Worm (Caenorhabditis elegans): ENCODE measurements around the gene R13D11.10.

R13D11.10 gene

ce11 chrV:772210-772609 lies 40.8 kb downstream of the R13D11.10 start:
- TF ChIP-seq unc-62 (GFP tag; optimal IDR thresholded peaks at IDR 0.05) (no peak), unc-39 (tag; optimal IDR thresholded peaks at IDR 0.05) (no peak), nhr-25 (tag; optimal IDR thresholded peaks at IDR 0.05) (no peak)

- TF ChIP-seq nhr-129 (tag; optimal IDR thresholded peaks at IDR 0.05) (no peak), zag-1 (tag; optimal IDR thresholded peaks at IDR 0.05) (no peak), egl-27 (tag; optimal IDR thresholded peaks at IDR 0.05) (no peak), nhr-237 (tag; optimal IDR thresholded peaks at IDR 0.05) (no peak), elt-1 (tag; optimal IDR thresholded peaks at IDR 0.05) (no peak)
Observed at ce11 chrV:764732-765131, 48.3 kb downstream of the R13D11.10 start, which contains the start of gene str-238. Gene str-238, plus strand, starts transcription at chrV:765032.

All from whole organism, L2 larva.